Fruit fly (Drosophila melanogaster) whole organism, wandering third instar larva: ENCODE measurements around the gene Osbp.

Source experiments
- br ChIP-seq: fragments of 200-800 bp; sonication (Bioruptor generic); optimal IDR thresholded peaks from 2 replicates; lab custom pipeline; 2016; ENCODE audit warnings: missing biosample characterization, missing genetic modification characterization
- psq ChIP-seq: fragments of 200-800 bp; sonication (Bioruptor generic); optimal IDR thresholded peaks from 3 replicates; lab custom pipeline; 2017; ENCODE audit warnings: missing biosample characterization, mild to moderate bottlenecking, missing genetic modification characterization, moderate library complexity
- usp ChIP-seq: fragments of >200 bp; optimal IDR thresholded peaks from 2 replicates; lab custom pipeline; 2017; ENCODE audit warnings: missing biosample characterization, missing genetic modification characterization

- peak; percentile 61 for TF ChIP-seq br
- TF ChIP-seq usp (GFP tag; lab: Kevin White, UChicago), result no peak
- peak; percentile 87 for TF ChIP-seq psq (GFP tag; lab: Kevin White, UChicago)
Measured at dm6 chr3R:24983537-24984501, 45.8 kb upstream of the Osbp start, which contains the start of gene tnc.
